Fruit fly (Drosophila melanogaster) whole organism, prepupa: Measurements from ENCODE around the gene CG43060.

ENCODE experiments used
- Blimp-1 ChIP-seq: fragments of 200-800 bp; sonication (Bioruptor generic); optimal IDR thresholded peaks from 3 replicates; lab custom pipeline; 2017; ENCODE audit warnings: missing biosample characterization, missing genetic modification characterization, mild to moderate bottlenecking, moderate library complexity, missing genetic modification reagents
- CG10631 ChIP-seq: fragments of 200-800 bp; sonication (Bioruptor generic); optimal IDR thresholded peaks from 2 replicates; lab custom pipeline; 2016; ENCODE audit warnings: missing biosample characterization, missing genetic modification characterization
- CG11762 ChIP-seq: fragments of 200-800 bp; sonication (Bioruptor generic); optimal IDR thresholded peaks from 3 replicates; lab custom pipeline; 2016; ENCODE audit warnings: missing biosample characterization, missing genetic modification characterization; ENCODE audit not compliant: insufficient read depth
- CG11902 ChIP-seq: fragments of 200-800 bp; sonication (Bioruptor generic); optimal IDR thresholded peaks from 3 replicates; lab custom pipeline; 2016; ENCODE audit warnings: missing biosample characterization, missing genetic modification characterization
- CG1621 ChIP-seq: fragments of 200-800 bp; sonication (Bioruptor generic); optimal IDR thresholded peaks from 3 replicates; lab custom pipeline; 2018; ENCODE audit warnings: missing biosample characterization, mild to moderate bottlenecking, missing genetic modification characterization
- CG16779 ChIP-seq: fragments of 200-800 bp; sonication (Bioruptor generic); optimal IDR thresholded peaks from 3 replicates; lab custom pipeline; 2017; ENCODE audit warnings: missing biosample characterization, mild to moderate bottlenecking, missing genetic modification characterization
- CG31627 ChIP-seq: fragments of 200-800 bp; sonication (Bioruptor generic); optimal IDR thresholded peaks from 3 replicates; lab custom pipeline; 2016; ENCODE audit warnings: missing biosample characterization, missing genetic modification characterization
- CG32006 ChIP-seq: fragments of 200-800 bp; sonication (Bioruptor generic); optimal IDR thresholded peaks from 3 replicates; lab custom pipeline; 2017; ENCODE audit warnings: missing biosample characterization, mild to moderate bottlenecking, missing genetic modification characterization
- CG34406 ChIP-seq: fragments of 200-800 bp; sonication (Bioruptor generic); optimal IDR thresholded peaks from 3 replicates; lab custom pipeline; 2016; ENCODE audit warnings: missing biosample characterization, missing genetic modification characterization
- CG3919 ChIP-seq: fragments of 200-800 bp; sonication (Bioruptor generic); optimal IDR thresholded peaks from 3 replicates; lab custom pipeline; 2016; ENCODE audit warnings: missing biosample characterization, missing genetic modification characterization
- CG4318 ChIP-seq: fragments of 200-800 bp; sonication (Bioruptor generic); optimal IDR thresholded peaks from 3 replicates; lab custom pipeline; 2017; ENCODE audit warnings: missing biosample characterization, mild to moderate bottlenecking, missing genetic modification characterization
- CG6276 ChIP-seq: fragments of 200-800 bp; sonication (Bioruptor generic); optimal IDR thresholded peaks from 2 replicates; lab custom pipeline; 2017; ENCODE audit warnings: missing biosample characterization, mild to moderate bottlenecking, missing genetic modification characterization
- CG6854 ChIP-seq: fragments of 200-800 bp; sonication (Bioruptor generic); optimal IDR thresholded peaks from 2 replicates; lab custom pipeline; 2017; ENCODE audit warnings: missing biosample characterization, mild to moderate bottlenecking, missing genetic modification characterization
- CG7368 ChIP-seq: fragments of 200-800 bp; sonication (Bioruptor generic); optimal IDR thresholded peaks from 3 replicates; lab custom pipeline; 2016; ENCODE audit warnings: missing biosample characterization, missing genetic modification characterization
- CG8119 ChIP-seq: fragments of 200-800 bp; sonication (Bioruptor generic); IDR thresholded peaks from 3 replicates; pipeline ENCODE4 v1.3.6; 2022; ENCODE audit warnings: missing biosample characterization, missing genetic modification characterization
- CG8632 ChIP-seq: fragments of 200-800 bp; sonication (Bioruptor generic); optimal IDR thresholded peaks from 3 replicates; lab custom pipeline; 2016; ENCODE audit warnings: missing biosample characterization, missing genetic modification characterization
- CG9139 ChIP-seq: fragments of 200-800 bp; sonication (Bioruptor generic); optimal IDR thresholded peaks from 3 replicates; lab custom pipeline; 2017; ENCODE audit warnings: missing biosample characterization, mild to moderate bottlenecking, missing genetic modification characterization
- Eip75B ChIP-seq: fragments of 200-800 bp; sonication (Bioruptor generic); optimal IDR thresholded peaks from 3 replicates; lab custom pipeline; 2016; ENCODE audit warnings: missing biosample characterization, missing genetic modification characterization
- Eip78C ChIP-seq: fragments of 200-800 bp; sonication (Bioruptor generic); peaks from one replicate; lab custom pipeline; 2016; ENCODE audit warnings: missing biosample characterization, missing genetic modification characterization
- Eip93F ChIP-seq: fragments of 200-800 bp; sonication (Bioruptor generic); optimal IDR thresholded peaks from 2 replicates; lab custom pipeline; 2016; ENCODE audit warnings: missing biosample characterization, mild to moderate bottlenecking, missing genetic modification characterization
- Ets21C ChIP-seq: fragments of 200-800 bp; sonication (Bioruptor generic); optimal IDR thresholded peaks from 3 replicates; lab custom pipeline; 2016; ENCODE audit warnings: missing biosample characterization, missing genetic modification characterization
- Ets96B ChIP-seq: fragments of 200-800 bp; optimal IDR thresholded peaks from 2 replicates; lab custom pipeline; 2019; ENCODE audit warnings: missing biosample characterization, mild to moderate bottlenecking, missing genetic modification characterization, moderate library complexity
- Gug ChIP-seq: fragments of 200-800 bp; sonication (Bioruptor generic); IDR thresholded peaks from 2 replicates; pipeline ENCODE4 v1.3.6; 2022; ENCODE audit warnings: missing biosample characterization, missing genetic modification characterization
- Hr38 ChIP-seq: sonication (Bioruptor generic); optimal IDR thresholded peaks from 2 replicates; lab custom pipeline; 2016; ENCODE audit warnings: missing biosample characterization, missing genetic modification characterization
- Hr39 ChIP-seq: fragments of 200-800 bp; sonication (Bioruptor generic); optimal IDR thresholded peaks from 2 replicates; lab custom pipeline; 2016; ENCODE audit warnings: missing biosample characterization, missing genetic modification characterization
- Hr4 ChIP-seq: fragments of 200-800 bp; sonication (Bioruptor generic); optimal IDR thresholded peaks from 3 replicates; lab custom pipeline; 2016; ENCODE audit warnings: missing biosample characterization, missing genetic modification characterization
- Met ChIP-seq: fragments of 200-800 bp; sonication (Bioruptor generic); optimal IDR thresholded peaks from 3 replicates; lab custom pipeline; 2016; ENCODE audit warnings: missing biosample characterization, missing genetic modification characterization
- OdsH ChIP-seq: fragments of 200-800 bp; sonication (Bioruptor generic); optimal IDR thresholded peaks from 3 replicates; lab custom pipeline; 2016; ENCODE audit warnings: missing biosample characterization, missing genetic modification characterization
- Smox ChIP-seq: fragments of 200-800 bp; sonication (Bioruptor generic); optimal IDR thresholded peaks from 3 replicates; lab custom pipeline; 2016; ENCODE audit warnings: missing biosample characterization, missing genetic modification characterization
- Sox102F ChIP-seq: fragments of 200-800 bp; sonication (Bioruptor generic); optimal IDR thresholded peaks from 2 replicates; lab custom pipeline; 2016; ENCODE audit warnings: missing biosample characterization, mild to moderate bottlenecking, missing genetic modification characterization
- Sox14 ChIP-seq: fragments of 200-800 bp; sonication (Bioruptor generic); optimal IDR thresholded peaks from 3 replicates; lab custom pipeline; 2016; ENCODE audit warnings: missing biosample characterization, missing genetic modification characterization
- achi ChIP-seq: fragments of 200-800 bp; sonication (Bioruptor generic); optimal IDR thresholded peaks from 3 replicates; lab custom pipeline; 2016; ENCODE audit warnings: missing biosample characterization, missing genetic modification characterization
- acj6 ChIP-seq: fragments of 200-800 bp; sonication (Bioruptor generic); optimal IDR thresholded peaks from 3 replicates; lab custom pipeline; 2016; ENCODE audit warnings: missing biosample characterization, missing genetic modification characterization
- cyc ChIP-seq: fragments of 200-800 bp; sonication (Bioruptor generic); optimal IDR thresholded peaks from 3 replicates; lab custom pipeline; 2016; ENCODE audit warnings: missing biosample characterization, missing genetic modification characterization
- dac ChIP-seq: fragments of 200-800 bp; sonication (Bioruptor generic); optimal IDR thresholded peaks from 2 replicates; lab custom pipeline; 2017; ENCODE audit warnings: missing biosample characterization, mild to moderate bottlenecking, missing genetic modification characterization
- dsx ChIP-seq: fragments of 200-800 bp; optimal IDR thresholded peaks from 3 replicates; lab custom pipeline; 2019; ENCODE audit warnings: missing biosample characterization, mild to moderate bottlenecking, missing genetic modification characterization, moderate library complexity; ENCODE audit not compliant: poor library complexity, severe bottlenecking
- esn ChIP-seq: fragments of 200-800 bp; sonication (Bioruptor generic); optimal IDR thresholded peaks from 2 replicates; lab custom pipeline; 2016; ENCODE audit warnings: missing biosample characterization, mild to moderate bottlenecking, missing genetic modification characterization, moderate library complexity
- fd59A ChIP-seq: fragments of 200-800 bp; sonication (Bioruptor generic); optimal IDR thresholded peaks from 2 replicates; lab custom pipeline; 2017; ENCODE audit warnings: missing biosample characterization, mild to moderate bottlenecking, missing genetic modification characterization, missing genetic modification reagents
- fd85E ChIP-seq: fragments of 200-800 bp; sonication (Bioruptor generic); optimal IDR thresholded peaks from 3 replicates; lab custom pipeline; 2016; ENCODE audit warnings: missing biosample characterization, missing genetic modification characterization
- lz ChIP-seq: fragments of 200-800 bp; sonication (Bioruptor generic); optimal IDR thresholded peaks from 3 replicates; lab custom pipeline; 2016; ENCODE audit warnings: missing biosample characterization, missing genetic modification characterization
- net ChIP-seq: fragments of 200-800 bp; sonication (Bioruptor generic); optimal IDR thresholded peaks from 3 replicates; lab custom pipeline; 2016; ENCODE audit warnings: missing biosample characterization, missing genetic modification characterization
- ss ChIP-seq, 2 experiments: fragments of 200-800 bp; sonication (Bioruptor generic); optimal IDR thresholded peaks; 2 replicates in 1 of 2; 3 replicates in 1 of 2; lab custom pipeline; 2017 to 2018; ENCODE audit warnings: mild to moderate bottlenecking in 2 of 2, missing biosample characterization in 2 of 2, missing genetic modification characterization in 2 of 2, moderate library complexity in 1 of 2
- svp ChIP-seq: fragments of 200-800 bp; sonication (Bioruptor generic); peaks from one replicate; lab custom pipeline; 2016; ENCODE audit warnings: missing biosample characterization, missing genetic modification characterization
- topi ChIP-seq: fragments of 200-800 bp; sonication (Bioruptor generic); optimal IDR thresholded peaks from 3 replicates; lab custom pipeline; 2016; ENCODE audit warnings: missing biosample characterization, missing genetic modification characterization
- vri ChIP-seq: fragments of 200-800 bp; sonication (Bioruptor generic); optimal IDR thresholded peaks from 3 replicates; lab custom pipeline; 2016; ENCODE audit warnings: missing biosample characterization, mild to moderate bottlenecking, missing genetic modification characterization

Gene CG43060

DNA sequence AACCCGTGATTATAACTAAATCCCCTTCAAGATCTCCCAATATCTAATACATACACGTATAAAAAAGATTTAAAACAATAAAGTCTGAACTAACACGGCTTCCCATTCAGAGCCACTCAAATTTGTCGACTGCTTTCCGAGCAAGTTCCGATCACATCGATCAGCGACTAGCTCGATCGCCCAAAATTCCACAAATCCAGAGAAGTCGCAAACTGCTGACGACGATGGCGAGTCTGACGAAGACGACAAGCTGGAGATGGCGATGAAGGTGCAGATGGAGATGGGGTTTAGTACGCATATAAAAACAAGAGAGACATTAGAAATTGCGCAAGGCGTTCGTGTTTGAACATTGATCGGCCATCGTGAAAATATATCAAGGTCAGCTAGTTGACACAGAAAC lies 42.2 kb upstream of the CG43060 start:
- TF ChIP-seq Ets96B (tag; lab: Kevin White, UChicago) (no peak), CG1621 (tag; lab: Kevin White, UChicago) (no peak), Blimp-1 (GFP tag; lab: Kevin White, UChicago) (no peak), Met (no peak), CG34406 (GFP tag; lab: Kevin White, UChicago) (no peak), Hr38 (GFP tag; lab: Kevin White, UChicago) (no peak), OdsH (GFP tag; lab: Kevin White, UChicago) (no peak), CG6854 (GFP tag; lab: Kevin White, UChicago) (no peak), svp (GFP tag; lab: Kevin White, UChicago) (no peak)

DNA sequence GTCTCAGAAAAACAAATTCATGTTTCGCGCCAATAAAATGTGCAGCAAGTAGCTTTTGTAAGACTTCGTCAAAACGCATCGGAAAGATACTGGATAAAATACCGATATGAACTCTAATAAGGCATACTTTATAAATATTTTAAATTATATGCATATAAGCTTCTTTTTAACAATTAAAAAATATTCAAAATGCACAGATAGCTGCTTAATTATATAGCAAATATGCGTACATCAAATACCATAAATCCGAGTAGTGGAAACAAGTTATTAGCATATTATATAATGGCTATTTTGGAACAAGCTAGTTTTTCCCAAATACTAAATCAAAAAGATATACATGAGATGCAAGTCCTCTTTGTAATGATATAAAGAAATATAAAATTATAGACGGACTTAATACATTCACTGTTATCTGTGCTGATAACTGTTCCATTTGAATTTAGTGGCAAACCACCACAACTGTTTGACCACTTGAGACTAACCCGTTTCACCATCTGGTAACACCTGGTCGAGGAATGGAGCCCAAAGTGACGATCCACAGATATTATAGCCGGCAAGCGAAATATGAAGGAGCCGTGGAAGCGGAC lies 41.4 kb upstream of the CG43060 start, which contains the start of gene PIG-H:
TSS of gene PIG-H (plus strand) at position 303 of the 587 bp plus-strand sequence.
- peak; percentile 16 for TF ChIP-seq esn (GFP tag; lab: Kevin White, UChicago)
- TF ChIP-seq Hr39 (GFP tag; lab: Kevin White, UChicago): peak; percentile 16
- TF ChIP-seq Sox14: peak; percentile 14
- TF ChIP-seq Smox: no peak
- no peak for TF ChIP-seq achi (GFP tag; lab: Kevin White, UChicago)
- TF ChIP-seq vri: peak; percentile 84

DNA sequence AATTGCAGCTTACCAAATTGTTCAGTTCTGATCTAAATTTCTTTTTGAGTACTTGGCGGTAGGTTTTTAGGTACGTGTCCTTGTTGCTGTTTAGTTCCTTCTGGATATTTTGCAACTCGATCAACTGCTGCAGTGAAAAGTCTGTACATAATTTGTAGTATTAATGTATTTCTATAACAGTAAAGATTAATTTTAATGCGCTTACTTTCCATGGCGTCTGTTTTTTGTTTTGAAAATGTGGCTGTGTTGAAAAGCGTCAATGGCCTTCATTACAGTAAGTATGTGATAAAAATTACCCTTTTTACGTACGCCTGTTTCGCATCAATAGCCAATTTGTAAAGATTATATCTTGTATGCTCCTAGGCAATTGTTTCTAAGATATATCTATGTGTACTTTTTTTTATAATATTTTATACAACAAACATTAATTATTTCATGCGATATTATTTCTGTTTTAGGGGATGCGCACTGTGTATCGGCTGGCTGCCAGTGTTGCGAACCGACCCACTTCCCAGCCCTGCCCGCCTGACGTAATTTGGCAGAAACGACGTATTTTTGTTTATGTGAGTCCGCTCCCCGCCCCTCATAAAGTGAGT lies 39.9 kb upstream of the CG43060 start, which contains the start of the genes Kmn2 and CG2698:
TSS of gene Kmn2 (minus strand) at position 236 of the 596 bp plus-strand sequence.
TSS of gene CG2698 (plus strand) at position 489 of the 596 bp plus-strand sequence.
- TF ChIP-seq CG16779 (tag; lab: Kevin White, UChicago) (peak; percentile 89), fd59A (GFP tag; lab: Kevin White, UChicago) (peak; percentile 90), Gug (peak; percentile 95), topi (GFP tag; lab: Kevin White, UChicago) (peak; percentile 96), CG8119 (peak; percentile 97), CG11762 (peak; percentile 94), cyc (GFP tag; lab: Kevin White, UChicago) (peak; percentile 95), CG31627 (GFP tag; lab: Kevin White, UChicago) (peak; percentile 95), CG10631 (GFP tag; lab: Kevin White, UChicago) (peak; percentile 97), CG3919 (GFP tag; lab: Kevin White, UChicago) (peak; percentile 98), lz (GFP tag; lab: Kevin White, UChicago) (peak; percentile 96), acj6 (peak; percentile 97), Eip78C (GFP tag; lab: Kevin White, UChicago) (peak; percentile 98), CG11902 (GFP tag; lab: Kevin White, UChicago) (peak; percentile 96), CG6276 (GFP tag; lab: Kevin White, UChicago) (peak; percentile 92), Ets96B (tag; lab: Kevin White, UChicago) (peak; percentile 96), Eip75B (GFP tag; lab: Kevin White, UChicago) (peak; percentile 94), Sox102F (GFP tag; lab: Kevin White, UChicago) (peak; percentile 95), Hr39 (GFP tag; lab: Kevin White, UChicago) (peak; percentile 93), CG32006 (peak; percentile 95), CG8632 (GFP tag; lab: Kevin White, UChicago) (peak; percentile 97), CG6854 (GFP tag; lab: Kevin White, UChicago) (peak; percentile 93), ss (GFP tag; optimal IDR thresholded peaks at IDR 0.05; lab: Kevin White, UChicago) (peak; percentile 90 to 93), dac (GFP tag; lab: Kevin White, UChicago) (peak; percentile 81), CG4318 (peak; percentile 91), Eip93F (peak; percentile 86), CG7368 (GFP tag; lab: Kevin White, UChicago) (peak; percentile 94), dsx (GFP tag; lab: Kevin White, UChicago) (peak; percentile 88), Blimp-1 (GFP tag; lab: Kevin White, UChicago) (peak; percentile 90), Hr4 (GFP tag; lab: Kevin White, UChicago) (peak; percentile 95), achi (GFP tag; lab: Kevin White, UChicago) (peak; percentile 96), fd85E (GFP tag; lab: Kevin White, UChicago) (peak; percentile 88), CG9139 (GFP tag; lab: Kevin White, UChicago) (peak; percentile 89), Sox14 (peak; percentile 94), Met (peak; percentile 96), Hr38 (GFP tag; lab: Kevin White, UChicago) (no peak), net (GFP tag; lab: Kevin White, UChicago) (peak; percentile 94), Ets21C (GFP tag; lab: Kevin White, UChicago) (peak; percentile 91)
